Fruit fly (Drosophila melanogaster): ENCODE measurements around the gene CG3792.

CG3792 gene

dm6 chr2L:4999389-5000032 is 22.4 kb downstream of the CG3792 start (continued):
- TF ChIP-seq CrebA (GFP tag; optimal IDR thresholded peaks at IDR 0.05; ENCODE audit: borderline replicate concordance) (peak; percentile 44), pan (optimal IDR thresholded peaks at IDR 0.05) (no peak), Hnf4 (GFP tag; optimal IDR thresholded peaks at IDR 0.05) (peak; percentile 75), foxo (GFP tag; optimal IDR thresholded peaks at IDR 0.05) (peak; percentile 24 to 84), Abd-B (GFP tag; optimal IDR thresholded peaks at IDR 0.05) (no peak), tai (GFP tag; optimal IDR thresholded peaks at IDR 0.05) (peak; percentile 73), Myc (optimal IDR thresholded peaks at IDR 0.05) (no peak), Dfd (GFP tag; optimal IDR thresholded peaks at IDR 0.05) (no peak), ey (GFP tag; optimal IDR thresholded peaks at IDR 0.05) (peak; percentile 81), OdsH (GFP tag; optimal IDR thresholded peaks at IDR 0.05) (peak; percentile 59)

dm6 chr2L:5000287-5000871 is 23.3 kb downstream of the CG3792 start:
- no peak for TF ChIP-seq jim (GFP tag; optimal IDR thresholded peaks at IDR 0.05)
- no peak for TF ChIP-seq lola (GFP tag; optimal IDR thresholded peaks at IDR 0.05)
- peak; percentile 76 for TF ChIP-seq CG32264 (GFP tag; optimal IDR thresholded peaks at IDR 0.05)
- TF ChIP-seq HLH106 (tag; optimal IDR thresholded peaks at IDR 0.05), result peak; percentile 89
- peak; percentile 71 for TF ChIP-seq brk (GFP tag; optimal IDR thresholded peaks at IDR 0.05)
- TF ChIP-seq h (GFP tag; optimal IDR thresholded peaks at IDR 0.05), result peak; percentile 92
- no peak for TF ChIP-seq Hr78 (GFP tag; optimal IDR thresholded peaks at IDR 0.05)
- TF ChIP-seq Abd-B (GFP tag; optimal IDR thresholded peaks at IDR 0.05), result no peak
- TF ChIP-seq Hr83 (GFP tag; optimal IDR thresholded peaks at IDR 0.05; ENCODE audit: poor library complexity, severe bottlenecking), result no peak
- TF ChIP-seq pan (optimal IDR thresholded peaks at IDR 0.05), result no peak
- peak; percentile 51 for TF ChIP-seq dsf (GFP tag; optimal IDR thresholded peaks at IDR 0.05; ENCODE audit: borderline replicate concordance)
- no peak for TF ChIP-seq dl (GFP tag; optimal IDR thresholded peaks at IDR 0.05; ENCODE audit: insufficient read depth in 1 of 2, partially characterized antibody in 2 of 2)
- TF ChIP-seq Mio (GFP tag; optimal IDR thresholded peaks at IDR 0.05), result peak; percentile 6
- TF ChIP-seq Rel (GFP tag; optimal IDR thresholded peaks at IDR 0.05), result peak; percentile 63
- peak; percentile 62 for TF ChIP-seq Rel (tag; optimal IDR thresholded peaks at IDR 0.05)
- TF ChIP-seq Myc (optimal IDR thresholded peaks at IDR 0.05), result no peak
- TF ChIP-seq ey (GFP tag; optimal IDR thresholded peaks at IDR 0.05), result peak; percentile 91
- peak; percentile 52 to 88 for TF ChIP-seq foxo (GFP tag; optimal IDR thresholded peaks at IDR 0.05)
- peak; percentile 69 for TF ChIP-seq sage (GFP tag; optimal IDR thresholded peaks at IDR 0.05)
- TF ChIP-seq GATAd (GFP tag; optimal IDR thresholded peaks at IDR 0.05), result no peak
- peak; percentile 73 for TF ChIP-seq dmrt93B (GFP tag; optimal IDR thresholded peaks at IDR 0.05)
- peak; percentile 96 for TF ChIP-seq woc (GFP tag; optimal IDR thresholded peaks at IDR 0.05)
- TF ChIP-seq Jra (GFP tag; optimal IDR thresholded peaks at IDR 0.05), result peak; percentile 82
- TF ChIP-seq usp (GFP tag; optimal IDR thresholded peaks at IDR 0.05), result no peak
- no peak for TF ChIP-seq Dfd (GFP tag; optimal IDR thresholded peaks at IDR 0.05)
- TF ChIP-seq tai (GFP tag; optimal IDR thresholded peaks at IDR 0.05), result peak; percentile 84
- peak; percentile 96 for TF ChIP-seq Sp1 (GFP tag; optimal IDR thresholded peaks at IDR 0.05)
- peak; percentile 21 for TF ChIP-seq Dif (GFP tag; optimal IDR thresholded peaks at IDR 0.05; ENCODE audit: partially characterized antibody)
- peak; percentile 93 for TF ChIP-seq br (GFP tag; optimal IDR thresholded peaks at IDR 0.05)
- no peak for TF ChIP-seq CrebA (GFP tag; optimal IDR thresholded peaks at IDR 0.05; ENCODE audit: borderline replicate concordance)
- peak; percentile 76 for TF ChIP-seq CG9705 (GFP tag; optimal IDR thresholded peaks at IDR 0.05)
- TF ChIP-seq N (GFP tag; optimal IDR thresholded peaks at IDR 0.05), result no peak
- peak; percentile 89 for TF ChIP-seq psq (GFP tag; optimal IDR thresholded peaks at IDR 0.05)
- TF ChIP-seq Hnf4 (GFP tag; optimal IDR thresholded peaks at IDR 0.05), result peak; percentile 85
- TF ChIP-seq fru (GFP tag; optimal IDR thresholded peaks at IDR 0.05), result peak; percentile 95
- peak; percentile 88 for TF ChIP-seq OdsH (GFP tag; optimal IDR thresholded peaks at IDR 0.05)
- TF ChIP-seq sv (GFP tag; optimal IDR thresholded peaks at IDR 0.05), result peak; percentile 64
- peak; percentile 85 for TF ChIP-seq rgr (GFP tag; optimal IDR thresholded peaks at IDR 0.05)
